Fruit fly (Drosophila melanogaster) whole organism, pupa: ENCODE data around the gene CG31088.

Experiments
- CG10348 ChIP-seq: fragments of 200-800 bp; sonication (Bioruptor generic); IDR thresholded peaks from 2 replicates; pipeline ENCODE4 v1.3.6; 2022; ENCODE audit warnings: missing biosample characterization, missing genetic modification characterization
- CG12605 ChIP-seq: fragments of 200-800 bp; sonication (Bioruptor generic); IDR thresholded peaks from 2 replicates; pipeline ENCODE4 v1.3.6; 2022; ENCODE audit warnings: missing biosample characterization, missing genetic modification characterization
- CG13204 ChIP-seq: fragments of 200-800 bp; sonication (Bioruptor generic); optimal IDR thresholded peaks from 2 replicates; lab custom pipeline; 2018; ENCODE audit warnings: missing biosample characterization, mild to moderate bottlenecking, missing genetic modification characterization, moderate library complexity
- CG14655 ChIP-seq: fragments of 200-800 bp; sonication (Bioruptor generic); optimal IDR thresholded peaks from 3 replicates; lab custom pipeline; 2017; ENCODE audit warnings: mild to moderate bottlenecking, missing biosample characterization, missing genetic modification reagents, missing genetic modification characterization
- CG15710 ChIP-seq: fragments of 200-800 bp; sonication (Bioruptor generic); optimal IDR thresholded peaks from 2 replicates; lab custom pipeline; 2018; ENCODE audit warnings: missing biosample characterization, mild to moderate bottlenecking, missing genetic modification characterization, moderate library complexity
- CG17806 ChIP-seq: fragments of 200-800 bp; sonication (Bioruptor generic); optimal IDR thresholded peaks from 2 replicates; lab custom pipeline; 2018; ENCODE audit warnings: missing biosample characterization, mild to moderate bottlenecking, missing genetic modification characterization, moderate library complexity
- CG32121 ChIP-seq: fragments of 200-800 bp; sonication (Bioruptor generic); IDR thresholded peaks from 2 replicates; pipeline ENCODE4 v1.3.6; 2022; ENCODE audit warnings: missing biosample characterization, missing genetic modification characterization
- CG34367 ChIP-seq: fragments of 200-800 bp; sonication (Bioruptor generic); optimal IDR thresholded peaks from 2 replicates; lab custom pipeline; 2018; ENCODE audit warnings: missing biosample characterization, mild to moderate bottlenecking, missing genetic modification characterization
- CG4496 ChIP-seq: fragments of 200-800 bp; sonication (Bioruptor generic); IDR thresholded peaks from 3 replicates; pipeline ENCODE4 v1.3.6; 2022; ENCODE audit warnings: missing biosample characterization, missing genetic modification characterization
- CG8159 ChIP-seq: fragments of 200-800 bp; sonication (Bioruptor generic); optimal IDR thresholded peaks from 3 replicates; lab custom pipeline; 2018; ENCODE audit warnings: missing biosample characterization, mild to moderate bottlenecking, missing genetic modification characterization, moderate library complexity
- CG8301 ChIP-seq: fragments of 200-800 bp; sonication (Bioruptor generic); optimal IDR thresholded peaks from 2 replicates; lab custom pipeline; 2018; ENCODE audit warnings: missing biosample characterization, mild to moderate bottlenecking, missing genetic modification characterization
- CG9948 ChIP-seq: fragments of 200-800 bp; sonication (Bioruptor generic); optimal IDR thresholded peaks from 2 replicates; lab custom pipeline; 2018; ENCODE audit warnings: missing biosample characterization, mild to moderate bottlenecking, missing genetic modification characterization, moderate library complexity
- D1 ChIP-seq: fragments of 200-800 bp; sonication (Bioruptor generic); optimal IDR thresholded peaks from 2 replicates; lab custom pipeline; 2018; ENCODE audit warnings: missing biosample characterization, mild to moderate bottlenecking, missing genetic modification characterization, moderate library complexity
- EcR ChIP-seq: fragments of 200-800 bp; sonication (Bioruptor generic); optimal IDR thresholded peaks from 3 replicates; lab custom pipeline; 2019; ENCODE audit warnings: missing biosample characterization, missing genetic modification characterization, mild to moderate bottlenecking, moderate library complexity, missing genetic modification reagents
- Ets98B ChIP-seq: fragments of 200-800 bp; sonication (Bioruptor generic); IDR thresholded peaks from 2 replicates; pipeline ENCODE4 v1.3.6; 2022; ENCODE audit warnings: missing biosample characterization, missing genetic modification characterization
- Pif1A ChIP-seq: fragments of 200-800 bp; sonication (Bioruptor generic); optimal IDR thresholded peaks from 3 replicates; lab custom pipeline; 2016; ENCODE audit warnings: missing biosample characterization, missing genetic modification characterization
- Pif1B ChIP-seq: fragments of 200-800 bp; sonication (Bioruptor generic); optimal IDR thresholded peaks from 3 replicates; lab custom pipeline; 2016; ENCODE audit warnings: missing biosample characterization, missing genetic modification characterization
- Snoo ChIP-seq: fragments of 200-800 bp; sonication (Bioruptor generic); optimal IDR thresholded peaks from 3 replicates; lab custom pipeline; 2017; ENCODE audit warnings: missing biosample characterization, mild to moderate bottlenecking, missing genetic modification characterization, inconsistent platforms
- fd96Ca ChIP-seq: fragments of 200-800 bp; sonication (Bioruptor generic); IDR thresholded peaks from 3 replicates; pipeline ENCODE4 v1.3.6; 2022; ENCODE audit warnings: missing biosample characterization, missing genetic modification characterization
- gl ChIP-seq: fragments of 200-800 bp; sonication (Bioruptor generic); optimal IDR thresholded peaks from 2 replicates; lab custom pipeline; 2018; ENCODE audit warnings: missing biosample characterization, mild to moderate bottlenecking, missing genetic modification characterization
- rn ChIP-seq: fragments of 200-800 bp; sonication (Bioruptor generic); IDR thresholded peaks from 2 replicates; pipeline ENCODE4 v1.3.6; 2022; ENCODE audit warnings: missing biosample characterization, missing genetic modification characterization

CG31088 gene

DNA sequence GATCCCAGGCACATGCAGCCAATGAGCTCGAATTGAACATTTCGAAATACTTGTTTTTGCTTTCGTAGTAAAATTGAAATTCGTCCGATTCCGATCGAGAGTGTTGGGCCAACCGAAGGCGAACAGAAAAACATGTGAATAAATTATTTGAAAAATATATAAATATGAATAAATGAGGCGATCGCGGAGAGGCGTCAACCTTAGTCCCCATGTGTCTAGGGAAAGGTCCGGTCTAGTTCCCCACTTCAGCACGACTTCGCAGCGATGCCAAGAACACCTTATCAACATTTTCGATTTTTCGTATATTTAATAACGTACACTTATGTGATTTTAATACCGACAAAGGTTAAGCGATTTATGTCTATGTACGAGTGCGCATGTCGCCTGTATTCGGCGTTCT lies 40.9 kb upstream of the CG31088 start:
- TF ChIP-seq CG32121: no peak
- no peak for TF ChIP-seq CG10348 (GFP tag; lab: Robert Waterston, UW)
- no peak for TF ChIP-seq CG8159 (tag; lab: Kevin White, UChicago)
- no peak for TF ChIP-seq EcR (GFP tag; lab: Kevin White, UChicago)
- no peak for TF ChIP-seq Pif1A (GFP tag; lab: Kevin White, UChicago)
- no peak for TF ChIP-seq gl
- TF ChIP-seq Ets98B (GFP tag; lab: Robert Waterston, UW): no peak
- TF ChIP-seq CG4496 (GFP tag; lab: Robert Waterston, UW): no peak
- TF ChIP-seq D1: no peak
- TF ChIP-seq fd96Ca: no peak
- no peak for TF ChIP-seq CG15710 (tag; lab: Kevin White, UChicago)
- no peak for TF ChIP-seq CG14655 (GFP tag; lab: Kevin White, UChicago)

DNA sequence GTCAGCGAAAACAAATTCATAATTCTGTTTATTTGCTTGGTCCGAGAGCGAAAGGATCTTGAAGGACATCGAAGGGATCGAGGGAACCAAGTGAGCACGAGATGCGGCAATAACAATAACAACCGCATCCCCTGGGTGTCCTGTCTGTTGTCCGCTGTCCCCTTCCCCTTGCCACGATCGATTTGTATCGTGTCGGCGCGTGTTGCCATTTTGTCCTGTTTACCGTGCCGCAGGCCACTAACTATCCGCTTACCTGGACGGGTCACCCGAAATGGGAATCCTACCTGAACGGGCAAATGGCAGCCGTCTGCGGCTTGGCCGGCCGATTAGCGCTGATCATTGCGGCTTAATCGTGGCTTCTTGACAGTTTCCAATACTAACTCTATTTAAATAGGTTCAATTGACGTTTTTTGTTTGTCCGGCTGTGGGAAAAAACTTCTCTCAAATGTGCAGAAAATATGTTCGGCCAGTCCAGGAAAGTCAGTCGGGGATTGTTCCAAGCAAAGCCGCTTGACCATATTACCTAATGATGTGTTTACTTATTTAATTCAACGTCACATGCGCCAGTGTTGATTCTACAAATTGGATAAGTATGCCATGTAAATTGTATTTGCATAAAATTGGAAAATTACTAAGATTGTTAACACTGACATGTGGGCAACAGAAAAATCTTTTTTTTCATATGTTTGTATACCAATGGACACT lies 38.6 kb upstream of the CG31088 start:
- TF ChIP-seq CG17806 (tag; lab: Kevin White, UChicago) (no peak), Pif1B (GFP tag; lab: Kevin White, UChicago) (no peak), CG9948 (tag; lab: Kevin White, UChicago) (no peak), Snoo (no peak), CG8301 (no peak), CG4496 (GFP tag; lab: Robert Waterston, UW) (no peak), gl (no peak), Ets98B (GFP tag; lab: Robert Waterston, UW) (no peak), CG8159 (tag; lab: Kevin White, UChicago) (no peak), CG34367 (no peak), rn (GFP tag; lab: Robert Waterston, UW) (no peak), CG32121 (no peak), CG15710 (tag; lab: Kevin White, UChicago) (no peak)

DNA sequence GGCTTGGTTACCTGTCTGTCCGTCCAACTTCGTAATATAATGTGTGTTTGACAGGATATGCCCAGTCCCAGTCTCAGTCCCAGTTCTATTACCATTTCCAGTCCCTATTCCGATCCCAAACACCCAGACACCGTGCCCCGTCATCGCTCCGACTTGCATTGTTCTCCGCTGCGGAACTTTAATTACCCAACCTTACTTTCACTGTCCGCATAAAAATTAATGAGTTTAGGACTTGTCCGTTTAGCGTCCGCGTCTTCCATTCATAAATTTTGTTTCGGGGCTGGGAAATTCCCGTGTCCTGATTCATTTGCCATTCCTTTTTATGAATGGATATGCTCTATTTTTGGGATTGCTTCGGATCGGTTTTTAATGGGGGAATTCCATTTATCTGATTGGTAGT lies 37.6 kb upstream of the CG31088 start:
- no peak for TF ChIP-seq CG4496 (GFP tag; lab: Robert Waterston, UW)
- no peak for TF ChIP-seq Pif1B (GFP tag; lab: Kevin White, UChicago)

dm6 chr3R:15987064-15987649 lies 36.4 kb upstream of the CG31088 start:
- TF ChIP-seq CG9948 (tag; lab: Kevin White, UChicago) (peak; percentile 14), EcR (GFP tag; lab: Kevin White, UChicago) (peak; percentile 64), rn (GFP tag; lab: Robert Waterston, UW) (no peak), CG15710 (tag; lab: Kevin White, UChicago) (peak; percentile 20), CG8301 (peak; percentile 19), CG8159 (tag; lab: Kevin White, UChicago) (peak; percentile 26), D1 (no peak), CG4496 (GFP tag; lab: Robert Waterston, UW) (0 out of 3 replicates have a peak, but pooled peaks have one; percentile 27), CG14655 (GFP tag; lab: Kevin White, UChicago) (peak; percentile 43), CG34367 (peak; percentile 22), fd96Ca (no peak), Pif1B (GFP tag; lab: Kevin White, UChicago) (no peak), Snoo (no peak), CG10348 (GFP tag; lab: Robert Waterston, UW) (no peak), CG32121 (no peak), gl (peak; percentile 26), CG17806 (tag; lab: Kevin White, UChicago) (no peak), CG13204 (peak; percentile 30), Ets98B (GFP tag; lab: Robert Waterston, UW) (no peak), CG12605 (GFP tag; lab: Robert Waterston, UW) (peak; percentile 39; the same call in 1 of the 2 replicates), Pif1A (GFP tag; lab: Kevin White, UChicago) (no peak)

- TF ChIP-seq CG8159 (tag; lab: Kevin White, UChicago) (no peak), CG13204 (no peak), EcR (GFP tag; lab: Kevin White, UChicago) (peak; percentile 47)
- TF ChIP-seq, all 21 proteins: peak for 1
These were observed 35.0 kb upstream of the CG31088 start, which contains the start of gene srp for dm6 chr3R:15985762-15986214. Gene srp, plus strand, starts transcription at chr3R:15986152.

DNA sequence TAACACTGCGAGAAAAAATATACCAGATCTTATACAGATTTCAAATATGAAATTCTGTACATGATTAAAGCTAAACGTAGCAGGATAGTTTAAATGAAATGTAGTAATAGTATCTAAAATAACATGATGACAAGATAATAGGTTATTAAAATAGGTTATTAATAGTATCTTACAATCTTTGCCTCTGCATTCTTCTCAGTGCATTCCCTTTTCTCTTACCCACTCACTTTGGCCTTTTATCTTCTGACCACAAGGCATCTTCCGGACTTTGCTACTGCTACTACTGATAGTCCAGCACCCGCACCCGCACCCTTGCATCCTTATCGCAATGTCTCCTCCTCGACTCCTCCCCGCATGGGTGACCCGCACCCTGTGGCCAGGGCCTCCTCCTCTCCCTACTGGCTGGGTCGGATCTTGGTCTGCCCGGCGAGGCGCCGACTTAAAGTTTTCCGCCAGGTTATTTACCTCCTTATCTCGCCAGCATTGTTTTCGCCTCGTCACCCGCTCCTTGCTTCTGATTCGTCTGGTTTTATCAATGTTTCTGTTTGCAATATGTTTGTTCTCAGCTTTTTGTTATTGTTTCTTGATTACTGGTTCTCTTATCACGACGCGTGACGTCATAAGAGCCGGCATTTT lies 33.9 kb upstream of the CG31088 start:
- peak; percentile 34 for TF ChIP-seq D1
- no peak; the same call in 1 of the 2 replicates for TF ChIP-seq CG12605 (GFP tag; lab: Robert Waterston, UW)
- TF ChIP-seq CG34367: peak; percentile 79
- TF ChIP-seq CG8159 (tag; lab: Kevin White, UChicago): peak; percentile 90
- TF ChIP-seq fd96Ca: peak; percentile 67; the same call in 2 of the 3 replicates
- TF ChIP-seq Ets98B (GFP tag; lab: Robert Waterston, UW): peak; percentile 66
- peak; percentile 73 for TF ChIP-seq CG32121
- peak; percentile 84 for TF ChIP-seq gl
- TF ChIP-seq CG10348 (GFP tag; lab: Robert Waterston, UW): no peak
- peak; percentile 71 for TF ChIP-seq Snoo
- peak; percentile 84 for TF ChIP-seq CG15710 (tag; lab: Kevin White, UChicago)
- peak; percentile 91 for TF ChIP-seq EcR (GFP tag; lab: Kevin White, UChicago)
- peak; percentile 76 for TF ChIP-seq CG17806 (tag; lab: Kevin White, UChicago)
- peak; percentile 84 for TF ChIP-seq CG8301
- peak; percentile 76 for TF ChIP-seq CG9948 (tag; lab: Kevin White, UChicago)
- peak; percentile 35 for TF ChIP-seq Pif1B (GFP tag; lab: Kevin White, UChicago)
- TF ChIP-seq CG4496 (GFP tag; lab: Robert Waterston, UW): peak; percentile 72
- TF ChIP-seq CG14655 (GFP tag; lab: Kevin White, UChicago): peak; percentile 82
- TF ChIP-seq CG13204: peak; percentile 59
- TF ChIP-seq rn (GFP tag; lab: Robert Waterston, UW): peak; percentile 58; the same call in 1 of the 2 replicates
- TF ChIP-seq Pif1A (GFP tag; lab: Kevin White, UChicago): peak; percentile 69
